Worm (Caenorhabditis elegans) whole organism, early embryonic: ENCODE results near the gene sre-18.

Experiments
- F13C5.2 ChIP-seq: sonication (generic microtip); optimal IDR thresholded peaks from 2 replicates; lab custom pipeline; 2017; ENCODE audit warnings: mild to moderate bottlenecking, missing genetic modification characterization, inconsistent platforms, missing compliant biosample characterization
- aly-1 ChIP-seq: sonication (generic microtip); optimal IDR thresholded peaks from 2 replicates; lab custom pipeline; 2016; ENCODE audit warnings: missing genetic modification characterization, missing compliant biosample characterization
- ama-1 ChIP-seq: fragments of 150-350 bp; optimal IDR thresholded peaks from 2 replicates; lab custom pipeline; 2014
- ceh-36 ChIP-seq: sonication (generic microtip); optimal IDR thresholded peaks from 2 replicates; lab custom pipeline; 2016; ENCODE audit warnings: missing genetic modification characterization, inconsistent platforms, missing compliant biosample characterization
- ets-7 ChIP-seq: sonication (generic microtip); optimal IDR thresholded peaks from 2 replicates; lab custom pipeline; 2016; ENCODE audit warnings: missing genotype, missing genetic modification characterization, missing compliant biosample characterization
- flt-1 ChIP-seq: fragments of 200-800 bp; sonication (Bioruptor generic); IDR thresholded peaks from 2 replicates; pipeline ENCODE4 v1.3.6; 2022; ENCODE audit warnings: missing genetic modification characterization, missing compliant biosample characterization
- pes-1 ChIP-seq: fragments of 200-800 bp; sonication (Bioruptor generic); IDR thresholded peaks from 2 replicates; pipeline ENCODE4 v1.3.6; 2022; ENCODE audit warnings: missing genetic modification reagents, missing genetic modification characterization, missing compliant biosample characterization
- scrt-1 ChIP-seq: fragments of 200-800 bp; sonication (Bioruptor generic); IDR thresholded peaks from 2 replicates; pipeline ENCODE4 v1.3.6; 2022; ENCODE audit warnings: missing genetic modification characterization, missing compliant biosample characterization
- sea-1 ChIP-seq: fragments of 200-800 bp; sonication (Bioruptor generic); conservative IDR thresholded peaks from 2 replicates; pipeline ENCODE4 v1.3.6; 2022; ENCODE audit warnings: missing genetic modification characterization, missing compliant biosample characterization
- tbx-11 ChIP-seq: fragments of 200-800 bp; sonication (Bioruptor generic); IDR thresholded peaks from 2 replicates; pipeline ENCODE4 v1.3.6; 2022; ENCODE audit warnings: missing genetic modification characterization, missing compliant biosample characterization
- tbx-37 ChIP-seq: fragments of 200-800 bp; sonication (Bioruptor generic); conservative IDR thresholded peaks from 2 replicates; pipeline ENCODE4 v1.3.6; 2022; ENCODE audit warnings: missing genetic modification reagents, missing genetic modification characterization, missing compliant biosample characterization
- tra-4 ChIP-seq: sonication (generic microtip); optimal IDR thresholded peaks from 2 replicates; lab custom pipeline; 2017; ENCODE audit warnings: missing genetic modification characterization, missing compliant biosample characterization

- TF ChIP-seq flt-1 (GFP tag; lab: Robert Waterston, UW) = no peak
- no peak for TF ChIP-seq tbx-11 (GFP tag; lab: Robert Waterston, UW)
- TF ChIP-seq ama-1 = no peak
- TF ChIP-seq tra-4 (tag; lab: Kevin White, UChicago) = no peak
- no peak for TF ChIP-seq aly-1
- no peak for TF ChIP-seq F13C5.2
- no peak for TF ChIP-seq pes-1 (GFP tag; lab: Robert Waterston, UW)
- no peak for TF ChIP-seq scrt-1 (GFP tag; lab: Robert Waterston, UW)
- no peak for TF ChIP-seq sea-1 (GFP tag; lab: Robert Waterston, UW)
- no peak for TF ChIP-seq ets-7
- TF ChIP-seq tbx-37 (GFP tag; lab: Robert Waterston, UW) = no peak
- no peak for TF ChIP-seq ceh-36 (tag; lab: Kevin White, UChicago)
These were observed 28.8 kb downstream of the sre-18 start for ce11 chrIV:12200812-12201211.
